Worm (Caenorhabditis elegans) whole organism, young adult: ENCODE results near the gene F52H2.15.

Source experiments
- F49E8.2 ChIP-seq: sonication (generic microtip); optimal IDR thresholded peaks from 3 replicates; lab custom pipeline; 2017; ENCODE audit warnings: missing genetic modification characterization, mild to moderate bottlenecking, missing compliant biosample characterization, antibody characterized with exemption, moderate library complexity; ENCODE audit not compliant: insufficient read depth
- K11D2.4 ChIP-seq: fragments of 200-800 bp; sonication (Bioruptor generic); IDR thresholded peaks from 2 replicates; pipeline ENCODE4 v1.3.6; 2022; ENCODE audit warnings: missing genetic modification reagents, missing genetic modification characterization, missing compliant biosample characterization
- K12H6.12 ChIP-seq: fragments of 200-800 bp; sonication (Bioruptor generic); optimal IDR thresholded peaks from 2 replicates; lab custom pipeline; 2018; ENCODE audit warnings: mild to moderate bottlenecking, missing genetic modification characterization, missing compliant biosample characterization
- T07F8.4 ChIP-seq: sonication (generic microtip); optimal IDR thresholded peaks from 2 replicates; lab custom pipeline; 2016; ENCODE audit warnings: mild to moderate bottlenecking, missing genetic modification characterization, moderate library complexity, missing compliant biosample characterization
- Y95B8A.8 ChIP-seq: fragments of 200-800 bp; sonication (Bioruptor generic); IDR thresholded peaks from 2 replicates; pipeline ENCODE4 v1.3.6; 2022; ENCODE audit warnings: missing genetic modification reagents, missing genetic modification characterization, missing compliant biosample characterization
- ama-1 ChIP-seq, 3 experiments: fragments of 150-350 bp in 1 of 3; sonication (generic microtip) in 2 of 3; optimal IDR thresholded peaks; 2 replicates each; lab custom pipeline; 2014 to 2018; ENCODE audit warnings: missing biosample characterization in 2 of 3, missing genetic modification characterization in 2 of 3, missing genetic modification reagents in 2 of 3
- attf-6 ChIP-seq: fragments of 200-800 bp; sonication (Bioruptor generic); IDR thresholded peaks from 2 replicates; pipeline ENCODE4 v1.3.6; 2022; ENCODE audit warnings: missing genetic modification reagents, missing genetic modification characterization, missing compliant biosample characterization
- ceh-100 ChIP-seq: fragments of 200-800 bp; sonication (Bioruptor generic); IDR thresholded peaks from 2 replicates; pipeline ENCODE4 v1.3.6; 2022; ENCODE audit warnings: missing genetic modification reagents, missing genetic modification characterization, missing compliant biosample characterization
- dpff-1 ChIP-seq: sonication (generic microtip); optimal IDR thresholded peaks from 2 replicates; lab custom pipeline; 2017; ENCODE audit warnings: mild to moderate bottlenecking, missing genetic modification characterization, missing compliant biosample characterization
- egl-44 ChIP-seq: fragments of 200-800 bp; sonication (Bioruptor generic); IDR thresholded peaks from 2 replicates; pipeline ENCODE4 v1.3.6; 2022; ENCODE audit warnings: missing genetic modification reagents, missing genetic modification characterization, missing compliant biosample characterization
- hlh-26 ChIP-seq: fragments of 200-800 bp; sonication (Bioruptor generic); conservative IDR thresholded peaks from 2 replicates; pipeline ENCODE4 v1.3.6; 2022; ENCODE audit warnings: missing genetic modification reagents, missing genetic modification characterization, missing compliant biosample characterization
- let-526 ChIP-seq: fragments of 200-800 bp; sonication (Bioruptor generic); IDR thresholded peaks from 2 replicates; pipeline ENCODE4 v1.3.6; 2022; ENCODE audit warnings: missing genetic modification reagents, missing genetic modification characterization, missing compliant biosample characterization
- lin-26 ChIP-seq: fragments of 200-800 bp; sonication (Bioruptor generic); IDR thresholded peaks from 2 replicates; pipeline ENCODE4 v1.3.6; 2022; ENCODE audit warnings: missing genetic modification reagents, missing genetic modification characterization, missing compliant biosample characterization
- lin-40 ChIP-seq: sonication (generic microtip); optimal IDR thresholded peaks from 2 replicates; lab custom pipeline; 2016; ENCODE audit warnings: missing genetic modification characterization, mild to moderate bottlenecking, missing compliant biosample characterization, missing genotype, missing genetic modification reagents
- lin-54 ChIP-seq: fragments of 200-800 bp; sonication (Bioruptor generic); optimal IDR thresholded peaks from 2 replicates; lab custom pipeline; 2018; ENCODE audit warnings: mild to moderate bottlenecking, missing genetic modification characterization, missing compliant biosample characterization
- lir-1 ChIP-seq: fragments of 200-800 bp; sonication (Bioruptor generic); conservative IDR thresholded peaks from 2 replicates; pipeline ENCODE4 v1.3.6; 2022; ENCODE audit warnings: missing genetic modification reagents, missing genetic modification characterization, missing compliant biosample characterization
- lsl-1 ChIP-seq: fragments of 200-800 bp; sonication (Bioruptor generic); optimal IDR thresholded peaks from 2 replicates; lab custom pipeline; 2018; ENCODE audit warnings: mild to moderate bottlenecking, missing genetic modification characterization, moderate library complexity, missing compliant biosample characterization
- mcd-1 ChIP-seq: fragments of 200-800 bp; sonication (Bioruptor generic); IDR thresholded peaks from 2 replicates; pipeline ENCODE4 v1.3.6; 2022; ENCODE audit warnings: missing genetic modification reagents, missing genetic modification characterization, missing compliant biosample characterization
- mes-4 ChIP-seq: sonication (generic microtip); optimal IDR thresholded peaks from 2 replicates; lab custom pipeline; 2016; ENCODE audit warnings: missing genotype, missing genetic modification characterization, missing compliant biosample characterization
- nfya-2 ChIP-seq: fragments of 200-800 bp; sonication (Bioruptor generic); IDR thresholded peaks from 2 replicates; pipeline ENCODE4 v1.3.6; 2022; ENCODE audit warnings: missing genetic modification reagents, missing genetic modification characterization, missing compliant biosample characterization
- nhr-27 ChIP-seq: fragments of 200-800 bp; sonication (Bioruptor generic); optimal IDR thresholded peaks from 2 replicates; lab custom pipeline; 2018; ENCODE audit warnings: mild to moderate bottlenecking, missing genetic modification characterization, moderate library complexity, missing compliant biosample characterization
- nhr-90 ChIP-seq: sonication (generic microtip); optimal IDR thresholded peaks from 2 replicates; lab custom pipeline; 2016; ENCODE audit warnings: missing genotype, mild to moderate bottlenecking, missing genetic modification characterization, missing compliant biosample characterization
- pbrm-1 ChIP-seq: fragments of 200-800 bp; sonication (Bioruptor generic); IDR thresholded peaks from 2 replicates; pipeline ENCODE4 v1.3.6; 2022; ENCODE audit warnings: missing genetic modification reagents, missing genetic modification characterization, missing compliant biosample characterization
- rcor-1 ChIP-seq: fragments of 200-800 bp; sonication (Bioruptor generic); IDR thresholded peaks from 2 replicates; pipeline ENCODE4 v1.3.6; 2022; ENCODE audit warnings: missing genetic modification reagents, missing genetic modification characterization, missing compliant biosample characterization
- sea-2 ChIP-seq: fragments of 200-800 bp; sonication (Bioruptor generic); IDR thresholded peaks from 2 replicates; pipeline ENCODE4 v1.3.6; 2022; ENCODE audit warnings: missing genetic modification characterization, missing compliant biosample characterization
- snpc-1.3 ChIP-seq: sonication (generic microtip); optimal IDR thresholded peaks from 2 replicates; lab custom pipeline; 2017; ENCODE audit warnings: missing genetic modification characterization, mild to moderate bottlenecking, missing compliant biosample characterization, antibody characterized with exemption, moderate library complexity, missing genotype, missing genetic modification reagents; ENCODE audit not compliant: insufficient read depth
- tbp1 ChIP-seq: fragments of 200-800 bp; sonication (Bioruptor generic); optimal IDR thresholded peaks from 2 replicates; lab custom pipeline; 2018; ENCODE audit warnings: mild to moderate bottlenecking, missing genetic modification characterization, missing compliant biosample characterization
- unc-62 ChIP-seq: fragments of 150-350 bp; optimal IDR thresholded peaks from 2 replicates; lab custom pipeline; 2014; ENCODE audit warnings: missing biosample characterization, missing genetic modification reagents, missing genetic modification characterization
- zfh-2 ChIP-seq: fragments of 200-800 bp; sonication (Bioruptor generic); conservative IDR thresholded peaks from 2 replicates; pipeline ENCODE4 v1.3.6; 2022; ENCODE audit warnings: missing genetic modification reagents, missing genetic modification characterization, missing compliant biosample characterization
- zim-3 ChIP-seq: sonication (generic microtip); optimal IDR thresholded peaks from 2 replicates; lab custom pipeline; 2017; ENCODE audit warnings: mild to moderate bottlenecking, missing genetic modification characterization, moderate library complexity, missing compliant biosample characterization
- ztf-18 ChIP-seq: sonication (generic microtip); optimal IDR thresholded peaks from 2 replicates; lab custom pipeline; 2016; ENCODE audit warnings: missing genotype, mild to moderate bottlenecking, missing genetic modification characterization, missing compliant biosample characterization
- ztf-22 ChIP-seq: fragments of 200-800 bp; sonication (Bioruptor generic); optimal IDR thresholded peaks from 2 replicates; lab custom pipeline; 2018; ENCODE audit warnings: mild to moderate bottlenecking, missing genetic modification characterization, moderate library complexity, missing compliant biosample characterization
- ztf-26 ChIP-seq: sonication (generic microtip); optimal IDR thresholded peaks from 2 replicates; lab custom pipeline; 2017; ENCODE audit warnings: missing genetic modification characterization, missing compliant biosample characterization
- ztf-28 ChIP-seq: fragments of 200-800 bp; sonication (Bioruptor generic); IDR thresholded peaks from 2 replicates; pipeline ENCODE4 v1.3.6; 2022; ENCODE audit warnings: missing genetic modification reagents, missing genetic modification characterization, missing compliant biosample characterization
- ztf-6 ChIP-seq: fragments of 200-800 bp; sonication (Bioruptor generic); IDR thresholded peaks from 2 replicates; pipeline ENCODE4 v1.3.6; 2022; ENCODE audit warnings: missing genetic modification reagents, missing genetic modification characterization, missing compliant biosample characterization

Gene F52H2.15

DNA sequence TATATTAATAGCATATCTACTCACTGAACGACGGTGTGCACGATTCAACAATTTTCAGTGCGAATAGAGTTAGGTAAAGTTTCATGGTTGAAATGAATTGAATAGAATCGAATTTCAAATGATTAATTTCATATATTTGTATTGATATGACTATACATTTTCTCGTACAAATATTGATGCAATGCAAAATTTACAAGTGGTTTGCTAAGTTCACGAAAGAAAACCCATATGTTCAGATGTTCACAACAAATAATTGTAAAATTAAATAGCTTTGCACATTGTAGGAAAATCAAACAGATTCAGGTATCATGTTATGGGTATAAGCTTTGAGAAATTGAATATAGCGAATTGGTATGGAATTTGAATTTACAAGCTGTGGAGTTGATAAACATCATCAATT, 20.5 kb downstream of the F52H2.15 start, which contains the start of gene H01M10.2:
H01M10.2 (minus strand) TSS at position 101 of the 400 bp plus-strand sequence.
- TF ChIP-seq let-526 (no peak), zim-3 (tag; lab: Kevin White, UChicago) (no peak), mcd-1 (GFP tag; lab: Robert Waterston, UW) (no peak), mes-4 (tag; lab: Kevin White, UChicago) (no peak), ztf-28 (GFP tag; lab: Robert Waterston, UW) (no peak), ama-1 (optimal IDR thresholded peaks at IDR 0.05; lab: Kevin White, UChicago) (no peak), ama-1 (GFP tag; optimal IDR thresholded peaks at IDR 0.05; lab: Kevin White, UChicago) (no peak)

DNA sequence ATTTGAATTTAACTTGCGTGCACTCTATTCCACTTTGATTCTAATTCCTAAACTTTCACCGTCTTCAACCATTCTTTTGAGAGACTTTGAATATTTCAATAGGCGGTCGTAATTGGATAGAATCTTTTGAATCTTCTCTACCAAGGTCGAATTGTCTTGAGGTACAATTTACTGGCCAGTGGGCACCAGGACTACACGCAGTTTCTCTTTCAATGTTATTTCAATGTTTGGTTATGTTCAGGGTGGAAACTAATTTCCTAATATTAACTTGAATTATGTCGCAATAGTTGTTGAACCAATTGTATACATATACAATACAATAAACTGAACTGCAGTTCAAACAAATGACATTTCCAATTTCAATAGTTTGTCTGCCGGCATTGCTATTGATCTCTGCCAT, 22.9 kb downstream of the F52H2.15 start:
- TF ChIP-seq dpff-1 (tag; lab: Kevin White, UChicago) = no peak
- TF ChIP-seq nhr-27 (tag; lab: Kevin White, UChicago) = no peak
- no peak for TF ChIP-seq lsl-1
- no peak for TF ChIP-seq F49E8.2 (tag; lab: Kevin White, UChicago)
- no peak for TF ChIP-seq rcor-1
- no peak for TF ChIP-seq ztf-18 (tag; lab: Kevin White, UChicago)
- TF ChIP-seq lin-54 (GFP tag; lab: Kevin White, UChicago) = no peak

DNA sequence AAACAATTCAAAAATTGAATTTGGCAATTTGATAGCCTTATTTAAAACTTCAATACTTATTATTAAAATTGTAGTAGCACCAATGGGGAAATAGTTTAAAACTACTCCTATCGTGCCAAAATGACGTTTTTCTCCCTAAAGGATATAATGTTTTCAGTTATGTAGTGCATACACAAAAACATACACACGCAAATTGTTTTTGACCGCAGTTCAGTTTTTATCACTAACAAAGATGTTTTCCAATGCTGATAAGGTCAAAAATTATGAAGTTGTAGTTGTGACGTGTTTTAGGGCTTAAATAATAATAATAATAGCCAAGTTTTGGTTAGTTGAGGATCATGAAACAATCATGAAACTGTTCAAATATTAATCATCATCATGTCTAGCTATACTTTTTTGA, 24.9 kb downstream of the F52H2.15 start:
- TF ChIP-seq sea-2 (GFP tag; lab: Robert Waterston, UW) = no peak
- no peak for TF ChIP-seq zfh-2 (GFP tag; lab: Robert Waterston, UW)
- TF ChIP-seq snpc-1.3 (tag; lab: Kevin White, UChicago) = no peak
- no peak for TF ChIP-seq ztf-6
- no peak for TF ChIP-seq nhr-90 (tag; lab: Kevin White, UChicago)
- no peak for TF ChIP-seq lin-54 (GFP tag; lab: Kevin White, UChicago)
- no peak for TF ChIP-seq lir-1 (GFP tag; lab: Robert Waterston, UW)
- no peak for TF ChIP-seq K12H6.12
- TF ChIP-seq pbrm-1 (GFP tag; lab: Robert Waterston, UW) = no peak
- TF ChIP-seq T07F8.4 = no peak
- no peak for TF ChIP-seq unc-62 (GFP tag; lab: Kevin White, UChicago)
- TF ChIP-seq Y95B8A.8 = no peak
- no peak for TF ChIP-seq attf-6
- no peak for TF ChIP-seq nfya-2 (GFP tag; lab: Robert Waterston, UW)
- no peak for TF ChIP-seq K11D2.4 (GFP tag; lab: Robert Waterston, UW)
- TF ChIP-seq hlh-26 = no peak
- no peak for TF ChIP-seq ztf-22 (GFP tag; lab: Kevin White, UChicago)
- no peak for TF ChIP-seq egl-44 (GFP tag; lab: Robert Waterston, UW)
- no peak for TF ChIP-seq ceh-100 (GFP tag; lab: Robert Waterston, UW)

DNA sequence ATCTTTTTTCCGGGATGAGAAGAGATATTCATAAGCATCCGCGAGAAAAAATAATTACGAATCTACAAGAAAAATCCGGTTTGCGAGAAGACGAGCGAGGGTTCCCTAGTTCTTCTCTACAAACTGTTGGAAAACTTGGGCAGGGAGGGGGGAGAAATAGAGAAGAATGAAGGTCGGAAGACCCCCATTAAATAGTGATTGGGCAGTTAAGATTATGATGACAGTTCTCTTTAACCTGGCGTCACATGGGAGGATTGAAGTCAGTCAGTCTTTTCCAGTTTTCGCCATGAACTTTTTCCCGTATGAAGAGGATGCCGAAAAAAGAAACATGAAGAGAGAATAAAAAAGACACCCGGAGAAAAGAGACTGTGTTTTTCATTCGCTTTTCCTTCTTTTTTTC, 25.6 kb downstream of the F52H2.15 start:
- TF ChIP-seq lin-40 (tag; lab: Kevin White, UChicago) (peak; percentile 27), tbp1 (GFP tag; lab: Kevin White, UChicago) (peak; percentile 26), lin-26 (GFP tag; lab: Robert Waterston, UW) (peak; percentile 41; the same call in 1 of the 2 replicates), ama-1 (optimal IDR thresholded peaks at IDR 0.05; lab: Kevin White, UChicago) (no peak), ama-1 (GFP tag; optimal IDR thresholded peaks at IDR 0.05; lab: Kevin White, UChicago) (no peak), ztf-26 (tag; lab: Kevin White, UChicago) (peak; percentile 52)
